Worm (Caenorhabditis elegans): ENCODE measurements around the gene grl-6.

DNA sequence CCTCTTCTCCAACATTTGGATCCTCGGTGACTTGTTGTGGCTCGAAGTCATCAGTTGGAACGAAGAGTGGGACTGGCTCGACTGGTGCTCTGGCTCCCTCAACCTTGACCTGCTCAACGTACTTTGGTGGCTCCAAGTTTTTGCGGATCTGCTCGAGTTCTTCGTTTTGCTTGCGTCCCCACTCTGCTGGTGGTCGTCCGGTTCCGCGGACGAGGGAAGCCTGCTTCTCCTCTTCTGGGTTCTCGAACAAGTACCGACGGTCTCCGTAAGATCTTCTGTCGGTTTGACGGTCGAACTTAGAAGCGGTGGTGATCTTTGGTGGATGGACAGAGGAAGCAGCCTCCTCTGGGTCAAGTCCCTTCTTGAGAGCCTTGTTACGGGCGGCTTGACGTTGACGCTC is 42.0 kb downstream of the grl-6 start:
- TF ChIP-seq dve-1 (tag; optimal IDR thresholded peaks at IDR 0.05) (no peak), hlh-15 (tag; optimal IDR thresholded peaks at IDR 0.05) (no peak), sox-2 (GFP tag; IDR thresholded peaks at IDR 0.05) (no peak), Y22D7AL.16 (tag; optimal IDR thresholded peaks at IDR 0.05) (no peak), hlh-13 (GFP tag; optimal IDR thresholded peaks at IDR 0.05) (no peak)

All from whole organism, late embryonic.